Fruit fly (Drosophila melanogaster): Measurements from ENCODE around the gene CG14053.

The CG14053 gene

DNA sequence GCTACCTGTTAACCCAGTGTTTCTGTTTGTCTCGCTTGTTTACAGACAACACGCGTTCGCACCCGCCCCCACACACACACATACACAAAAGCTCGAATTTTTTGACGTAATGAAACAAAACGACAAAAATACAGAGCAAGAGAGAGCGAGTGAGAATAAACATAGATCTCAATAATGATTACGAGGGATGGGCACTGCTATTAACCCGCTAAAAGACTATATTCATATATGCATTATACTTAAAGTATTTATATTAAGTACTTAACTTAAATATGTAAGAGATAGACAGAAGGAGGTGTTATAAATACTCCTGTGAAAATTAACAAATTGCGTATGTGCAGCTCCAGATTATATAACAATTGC lies 51.9 kb downstream of the CG14053 start (continued):
- TF ChIP-seq dm (GFP tag; optimal IDR thresholded peaks at IDR 0.05) = peak; percentile 22
- no peak for TF ChIP-seq CG8765 (GFP tag; IDR thresholded peaks at IDR 0.05)
- TF ChIP-seq CG11085 (GFP tag; IDR thresholded peaks at IDR 0.05) = 0 out of 2 replicates have a peak, but pooled peaks have one; percentile 15
- TF ChIP-seq stwl (tag; optimal IDR thresholded peaks at IDR 0.05) = no peak
- TF ChIP-seq tin (GFP tag; optimal IDR thresholded peaks at IDR 0.05) = no peak
- no peak for TF ChIP-seq oc (tag; optimal IDR thresholded peaks at IDR 0.05)
- TF ChIP-seq CG9817 (tag; optimal IDR thresholded peaks at IDR 0.05) = peak; percentile 36
- peak; percentile 10 for TF ChIP-seq lilli (GFP tag; optimal IDR thresholded peaks at IDR 0.05)
- peak; percentile 13 for TF ChIP-seq az2 (GFP tag; optimal IDR thresholded peaks at IDR 0.05)
- TF ChIP-seq sd (tag; optimal IDR thresholded peaks at IDR 0.05) = peak; percentile 46
- peak; percentile 22; the same call in 1 of the 2 replicates for TF ChIP-seq ranshi (GFP tag; IDR thresholded peaks at IDR 0.05)
- TF ChIP-seq CG9215 (GFP tag; IDR thresholded peaks at IDR 0.05) = peak; percentile 23; the same call in 1 of the 2 replicates
- no peak for TF ChIP-seq Dad (GFP tag; optimal IDR thresholded peaks at IDR 0.05)
- no peak for TF ChIP-seq Six4 (GFP tag; optimal IDR thresholded peaks at IDR 0.05)
- TF ChIP-seq Ssrp (tag; optimal IDR thresholded peaks at IDR 0.05) = peak; percentile 2
- TF ChIP-seq vnd (GFP tag; IDR thresholded peaks at IDR 0.05; ENCODE audit: partially characterized antibody) = no peak
- no peak for TF ChIP-seq CG6175 (GFP tag; IDR thresholded peaks at IDR 0.05)
- TF ChIP-seq CG15269 (tag; optimal IDR thresholded peaks at IDR 0.05) = peak; percentile 62
- peak; percentile 50 for TF ChIP-seq cwo (GFP tag; optimal IDR thresholded peaks at IDR 0.05)
- no peak for TF ChIP-seq HmgZ (tag; optimal IDR thresholded peaks at IDR 0.05)
- TF ChIP-seq CG31388 (GFP tag; optimal IDR thresholded peaks at IDR 0.05) = no peak
- no peak for TF ChIP-seq dimm (GFP tag; IDR thresholded peaks at IDR 0.05)
- TF ChIP-seq B-H2 (GFP tag; optimal IDR thresholded peaks at IDR 0.05) = peak; percentile 32
- TF ChIP-seq CG15601 (tag; optimal IDR thresholded peaks at IDR 0.05) = peak; percentile 20
- TF ChIP-seq CG17328 (GFP tag; IDR thresholded peaks at IDR 0.05) = no peak
- TF ChIP-seq CG15514 (GFP tag; optimal IDR thresholded peaks at IDR 0.05) = peak; percentile 42
- TF ChIP-seq CG18599 (GFP tag; optimal IDR thresholded peaks at IDR 0.05) = peak; percentile 72
- TF ChIP-seq Doc3 (GFP tag; IDR thresholded peaks at IDR 0.05; ENCODE audit: partially characterized antibody) = no peak
- TF ChIP-seq CG5180 (GFP tag; optimal IDR thresholded peaks at IDR 0.05) = peak; percentile 30
- TF ChIP-seq Atf3 (GFP tag; optimal IDR thresholded peaks at IDR 0.05) = no peak
- peak; percentile 63 for TF ChIP-seq CG43689 (GFP tag; IDR thresholded peaks at IDR 0.05)
- no peak for TF ChIP-seq NC2α (GFP tag; optimal IDR thresholded peaks at IDR 0.05)
- no peak for TF ChIP-seq CG2199 (GFP tag; IDR thresholded peaks at IDR 0.05)
- no peak for TF ChIP-seq CG10979 (tag; optimal IDR thresholded peaks at IDR 0.05)
- no peak for TF ChIP-seq CG7786 (GFP tag; optimal IDR thresholded peaks at IDR 0.05)
- TF ChIP-seq bowl (GFP tag; IDR thresholded peaks at IDR 0.05) = no peak
- peak; percentile 28 for TF ChIP-seq Max (GFP tag; optimal IDR thresholded peaks at IDR 0.05)
- no peak for TF ChIP-seq cad (GFP tag; optimal IDR thresholded peaks at IDR 0.05)
- peak; percentile 29 for TF ChIP-seq bab2 (GFP tag; optimal IDR thresholded peaks at IDR 0.05)
- no peak for TF ChIP-seq Stat92E (GFP tag; optimal IDR thresholded peaks at IDR 0.05)
- TF ChIP-seq CG18011 (GFP tag; optimal IDR thresholded peaks at IDR 0.05) = no peak
- TF ChIP-seq run (tag; optimal IDR thresholded peaks at IDR 0.05) = no peak
- no peak for TF ChIP-seq twi (tag; optimal IDR thresholded peaks at IDR 0.05)
- TF ChIP-seq mld (GFP tag; IDR thresholded peaks at IDR 0.05; ENCODE audit: partially characterized antibody) = no peak
- TF ChIP-seq CG6654 (GFP tag; optimal IDR thresholded peaks at IDR 0.05) = no peak
- no peak for TF ChIP-seq CG11247 (GFP tag; IDR thresholded peaks at IDR 0.05)
- TF ChIP-seq crol (GFP tag; IDR thresholded peaks at IDR 0.05) = no peak
- peak; percentile 57 for TF ChIP-seq HHEX (GFP tag; optimal IDR thresholded peaks at IDR 0.05)
- TF ChIP-seq gce (GFP tag; IDR thresholded peaks at IDR 0.05) = peak; percentile 8; the same call in 1 of the 3 replicates
- peak; percentile 42 for TF ChIP-seq Bdp1 (GFP tag; optimal IDR thresholded peaks at IDR 0.05)
- peak; percentile 54 for TF ChIP-seq PHDP (tag; optimal IDR thresholded peaks at IDR 0.05)
